Fruit fly (Drosophila melanogaster) whole organism, embryonic: ENCODE measurements around the gene CG31817.
A peak's percentile ranks its signal among the peaks of the same experiment; 100 is the strongest.

Source experiments
- Abd-B ChIP-seq: fragments of 200-800 bp; sonication (Bioruptor generic); optimal IDR thresholded peaks from 2 replicates; lab custom pipeline; 2018; ENCODE audit warnings: missing biosample characterization, mild to moderate bottlenecking, missing genetic modification characterization, moderate library complexity
- Adf1 ChIP-seq: fragments of 200-800 bp; sonication (Bioruptor generic); IDR thresholded peaks from 2 replicates; pipeline ENCODE4 v1.3.6; 2022; ENCODE audit warnings: missing biosample characterization, missing genetic modification characterization
- Blimp-1 ChIP-seq: fragments of 200-800 bp; sonication (Bioruptor generic); optimal IDR thresholded peaks from 3 replicates; lab custom pipeline; 2018; ENCODE audit warnings: missing biosample characterization, missing genetic modification characterization, mild to moderate bottlenecking, moderate library complexity, missing genetic modification reagents
- CG11247 ChIP-seq: fragments of 200-800 bp; sonication (Bioruptor generic); IDR thresholded peaks from 2 replicates; pipeline ENCODE4 v1.3.6; 2022; ENCODE audit warnings: missing biosample characterization, missing genetic modification characterization
- CG11560 ChIP-seq: fragments of 200-800 bp; sonication (Bioruptor generic); IDR thresholded peaks from 3 replicates; pipeline ENCODE4 v1.3.6; 2022; ENCODE audit warnings: missing biosample characterization, missing genetic modification characterization
- CG12071 ChIP-seq: fragments of 200-800 bp; sonication (Bioruptor generic); optimal IDR thresholded peaks from 3 replicates; lab custom pipeline; 2018; ENCODE audit warnings: missing biosample characterization, mild to moderate bottlenecking, missing genetic modification characterization
- CG12219 ChIP-seq: fragments of 200-800 bp; sonication (Bioruptor generic); optimal IDR thresholded peaks from 3 replicates; lab custom pipeline; 2018; ENCODE audit warnings: missing biosample characterization, mild to moderate bottlenecking, missing genetic modification characterization
- CG12391 ChIP-seq: fragments of 200-800 bp; sonication (Bioruptor generic); optimal IDR thresholded peaks from 3 replicates; lab custom pipeline; 2018; ENCODE audit warnings: missing biosample characterization, mild to moderate bottlenecking, missing genetic modification characterization, moderate library complexity
- CG15514 ChIP-seq: fragments of 200-800 bp; sonication (Bioruptor generic); optimal IDR thresholded peaks from 3 replicates; lab custom pipeline; 2017; ENCODE audit warnings: missing biosample characterization, missing genetic modification characterization, mild to moderate bottlenecking, moderate library complexity, missing genetic modification reagents
- CG15601 ChIP-seq: fragments of 200-800 bp; sonication (Bioruptor generic); optimal IDR thresholded peaks from 3 replicates; lab custom pipeline; 2019; ENCODE audit warnings: missing biosample characterization, mild to moderate bottlenecking, missing genetic modification characterization, moderate library complexity
- CG15696 ChIP-seq: fragments of 200-800 bp; sonication (Bioruptor generic); optimal IDR thresholded peaks from 2 replicates; lab custom pipeline; 2019; ENCODE audit warnings: missing biosample characterization, mild to moderate bottlenecking, missing genetic modification characterization, moderate library complexity
- CG16779 ChIP-seq: fragments of 200-800 bp; sonication (Bioruptor generic); IDR thresholded peaks from 2 replicates; pipeline ENCODE4 v1.3.6; 2022; ENCODE audit warnings: missing biosample characterization, missing genetic modification characterization
- CG17361 ChIP-seq: fragments of 200-800 bp; sonication (Bioruptor generic); IDR thresholded peaks from 3 replicates; pipeline ENCODE4 v1.3.6; 2022; ENCODE audit warnings: missing biosample characterization, missing genetic modification characterization
- CG1832 ChIP-seq: fragments of 200-800 bp; sonication (Bioruptor generic); optimal IDR thresholded peaks from 2 replicates; lab custom pipeline; 2017; ENCODE audit warnings: missing biosample characterization, mild to moderate bottlenecking, missing genetic modification characterization, inconsistent platforms
- CG2116 ChIP-seq: fragments of 200-800 bp; sonication (Bioruptor generic); optimal IDR thresholded peaks from 3 replicates; lab custom pipeline; 2018; ENCODE audit warnings: missing biosample characterization, mild to moderate bottlenecking, missing genetic modification characterization
- CG2678 ChIP-seq: fragments of 200-800 bp; sonication (Bioruptor generic); optimal IDR thresholded peaks from 3 replicates; lab custom pipeline; 2019; ENCODE audit warnings: missing biosample characterization, mild to moderate bottlenecking, missing genetic modification characterization, moderate library complexity
- CG3163 ChIP-seq: fragments of 200-800 bp; sonication (Bioruptor generic); optimal IDR thresholded peaks from 3 replicates; lab custom pipeline; 2016; ENCODE audit warnings: missing biosample characterization, missing genetic modification characterization
- CG4360 ChIP-seq: fragments of 200-800 bp; sonication (Bioruptor generic); IDR thresholded peaks from 2 replicates; pipeline ENCODE4 v1.3.6; 2022; ENCODE audit warnings: missing biosample characterization, missing genetic modification characterization
- CG4424 ChIP-seq: fragments of 200-800 bp; sonication (Bioruptor generic); optimal IDR thresholded peaks from 3 replicates; lab custom pipeline; 2016; ENCODE audit warnings: missing biosample characterization, missing genetic modification characterization
- CG4854 ChIP-seq: fragments of 200-800 bp; sonication (Bioruptor generic); optimal IDR thresholded peaks from 2 replicates; lab custom pipeline; 2016; ENCODE audit warnings: missing biosample characterization, missing genetic modification characterization, inconsistent platforms
- CG6254 ChIP-seq: fragments of 200-800 bp; sonication (Bioruptor generic); optimal IDR thresholded peaks from 3 replicates; lab custom pipeline; 2017; ENCODE audit warnings: mild to moderate bottlenecking, missing biosample characterization, missing genetic modification reagents, missing genetic modification characterization
- CG6272 ChIP-seq: fragments of 200-800 bp; sonication (Bioruptor generic); IDR thresholded peaks from 2 replicates; pipeline ENCODE4 v1.3.6; 2022; ENCODE audit warnings: missing biosample characterization, missing genetic modification characterization
- CG6765 ChIP-seq: fragments of 200-800 bp; sonication (Bioruptor generic); optimal IDR thresholded peaks from 3 replicates; lab custom pipeline; 2017; ENCODE audit warnings: missing biosample characterization, mild to moderate bottlenecking, missing genetic modification characterization
- CG7556 ChIP-seq: fragments of 200-800 bp; sonication (Bioruptor generic); optimal IDR thresholded peaks from 2 replicates; lab custom pipeline; 2017; ENCODE audit warnings: missing biosample characterization, mild to moderate bottlenecking, missing genetic modification characterization
- CG9609 ChIP-seq: fragments of 200-800 bp; sonication (Bioruptor generic); optimal IDR thresholded peaks from 3 replicates; lab custom pipeline; 2016; ENCODE audit warnings: missing biosample characterization, missing genetic modification characterization
- CrebB ChIP-seq: fragments of 200-800 bp; sonication (Bioruptor generic); optimal IDR thresholded peaks from 3 replicates; lab custom pipeline; 2018; ENCODE audit warnings: missing biosample characterization, mild to moderate bottlenecking, missing genetic modification characterization
- Dfd ChIP-seq, 2 experiments: fragments of >200 bp; optimal IDR thresholded peaks; 2 replicates each; lab custom pipeline; 2017; ENCODE audit warnings: missing biosample characterization in 2 of 2, missing genetic modification characterization in 2 of 2
- Dip3 ChIP-seq: fragments of 200-800 bp; sonication (Bioruptor generic); optimal IDR thresholded peaks from 3 replicates; lab custom pipeline; 2016; ENCODE audit warnings: missing biosample characterization, missing genetic modification characterization
- Fer1 ChIP-seq: fragments of 200-800 bp; sonication (Bioruptor generic); optimal IDR thresholded peaks from 2 replicates; lab custom pipeline; 2017; ENCODE audit warnings: missing biosample characterization, mild to moderate bottlenecking, missing genetic modification characterization
- Lpt ChIP-seq: fragments of >200 bp; optimal IDR thresholded peaks from 2 replicates; lab custom pipeline; 2018; ENCODE audit warnings: missing biosample characterization, missing genetic modification characterization
- Mes4 ChIP-seq: fragments of 200-800 bp; sonication (Bioruptor generic); optimal IDR thresholded peaks from 2 replicates; lab custom pipeline; 2016; ENCODE audit warnings: missing biosample characterization, missing genetic modification characterization
- Pdp1 ChIP-seq, 2 experiments: fragments of 200-800 bp; sonication (Bioruptor generic); optimal IDR thresholded peaks; 3 replicates each; lab custom pipeline; 2016; ENCODE audit warnings: missing biosample characterization in 2 of 2, missing genetic modification characterization in 2 of 2, mild to moderate bottlenecking in 1 of 2, moderate library complexity in 1 of 2
- Spps ChIP-seq: fragments of 200-800 bp; sonication (Bioruptor generic); optimal IDR thresholded peaks from 2 replicates; lab custom pipeline; 2018; ENCODE audit warnings: missing biosample characterization, mild to moderate bottlenecking, missing genetic modification characterization
- Xrp1 ChIP-seq: fragments of 200-800 bp; sonication (Bioruptor generic); IDR thresholded peaks from 2 replicates; pipeline ENCODE4 v1.3.6; 2022; ENCODE audit warnings: missing biosample characterization, missing genetic modification characterization
- ac ChIP-seq: fragments of 200-800 bp; sonication (Bioruptor generic); optimal IDR thresholded peaks from 3 replicates; lab custom pipeline; 2017; ENCODE audit warnings: missing biosample characterization, mild to moderate bottlenecking, missing genetic modification characterization
- bsh ChIP-seq, 2 experiments: fragments of 200-800 bp; sonication (Bioruptor generic); optimal IDR thresholded peaks; 2 replicates each; lab custom pipeline; 2017 to 2018; ENCODE audit warnings: mild to moderate bottlenecking in 2 of 2, missing biosample characterization in 2 of 2, missing genetic modification characterization in 2 of 2, moderate library complexity in 1 of 2
- ci ChIP-seq: fragments of 200-800 bp; sonication (Bioruptor generic); IDR thresholded peaks from 3 replicates; pipeline ENCODE4 v1.3.6; 2022; ENCODE audit warnings: missing biosample characterization, missing genetic modification characterization
- crol ChIP-seq: fragments of 200-800 bp; sonication (Bioruptor generic); IDR thresholded peaks from 2 replicates; pipeline ENCODE4 v1.3.6; 2022; ENCODE audit warnings: missing biosample characterization, missing genetic modification characterization
- dm ChIP-seq: fragments of 200-800 bp; sonication (Bioruptor generic); optimal IDR thresholded peaks from 3 replicates; lab custom pipeline; 2016; ENCODE audit warnings: missing biosample characterization, missing genetic modification characterization
- eve ChIP-seq, 2 experiments: fragments of >200 bp; optimal IDR thresholded peaks; 2 replicates each; lab custom pipeline; 2017; ENCODE audit warnings: missing biosample characterization in 2 of 2, missing genetic modification characterization in 2 of 2
- grau ChIP-seq: fragments of 200-800 bp; optimal IDR thresholded peaks from 3 replicates; lab custom pipeline; 2019; ENCODE audit warnings: missing biosample characterization, mild to moderate bottlenecking, missing genetic modification characterization, moderate library complexity
- mld ChIP-seq: fragments of 200-800 bp; sonication (Bioruptor generic); IDR thresholded peaks from 3 replicates; pipeline ENCODE4 v1.3.6; 2022; ENCODE audit warnings: missing biosample characterization, missing genetic modification characterization; ENCODE audit not compliant: partially characterized antibody
- nom ChIP-seq: fragments of 200-800 bp; sonication (Bioruptor generic); optimal IDR thresholded peaks from 2 replicates; lab custom pipeline; 2017; ENCODE audit warnings: missing biosample characterization, missing genetic modification characterization, mild to moderate bottlenecking, moderate library complexity, missing genetic modification reagents
- phol ChIP-seq: fragments of 200-800 bp; sonication (Bioruptor generic); optimal IDR thresholded peaks from 3 replicates; lab custom pipeline; 2018; ENCODE audit warnings: missing biosample characterization, mild to moderate bottlenecking, missing genetic modification characterization, moderate library complexity
- pum ChIP-seq: fragments of 200-800 bp; sonication (Bioruptor generic); optimal IDR thresholded peaks from 2 replicates; lab custom pipeline; 2016; ENCODE audit warnings: missing biosample characterization, missing genetic modification characterization
- salm ChIP-seq: fragments of 200-800 bp; sonication (Bioruptor generic); optimal IDR thresholded peaks from 2 replicates; lab custom pipeline; 2018; ENCODE audit warnings: missing biosample characterization, mild to moderate bottlenecking, missing genetic modification characterization
- slou ChIP-seq: fragments of 200-800 bp; sonication (Bioruptor generic); optimal IDR thresholded peaks from 3 replicates; lab custom pipeline; 2016; ENCODE audit warnings: missing biosample characterization, missing genetic modification characterization
- tin ChIP-seq: fragments of 200-800 bp; sonication (Bioruptor generic); optimal IDR thresholded peaks from 3 replicates; lab custom pipeline; 2016; ENCODE audit warnings: missing biosample characterization, missing genetic modification characterization
- tio ChIP-seq: fragments of 200-800 bp; sonication (Bioruptor generic); optimal IDR thresholded peaks from 2 replicates; lab custom pipeline; 2017; ENCODE audit warnings: missing biosample characterization, missing genetic modification characterization, inconsistent platforms
- z ChIP-seq: fragments of 200-800 bp; sonication (Bioruptor generic); IDR thresholded peaks from 3 replicates; pipeline ENCODE4 v1.3.6; 2022; ENCODE audit warnings: missing biosample characterization, missing genetic modification characterization

CG31817 gene

DNA sequence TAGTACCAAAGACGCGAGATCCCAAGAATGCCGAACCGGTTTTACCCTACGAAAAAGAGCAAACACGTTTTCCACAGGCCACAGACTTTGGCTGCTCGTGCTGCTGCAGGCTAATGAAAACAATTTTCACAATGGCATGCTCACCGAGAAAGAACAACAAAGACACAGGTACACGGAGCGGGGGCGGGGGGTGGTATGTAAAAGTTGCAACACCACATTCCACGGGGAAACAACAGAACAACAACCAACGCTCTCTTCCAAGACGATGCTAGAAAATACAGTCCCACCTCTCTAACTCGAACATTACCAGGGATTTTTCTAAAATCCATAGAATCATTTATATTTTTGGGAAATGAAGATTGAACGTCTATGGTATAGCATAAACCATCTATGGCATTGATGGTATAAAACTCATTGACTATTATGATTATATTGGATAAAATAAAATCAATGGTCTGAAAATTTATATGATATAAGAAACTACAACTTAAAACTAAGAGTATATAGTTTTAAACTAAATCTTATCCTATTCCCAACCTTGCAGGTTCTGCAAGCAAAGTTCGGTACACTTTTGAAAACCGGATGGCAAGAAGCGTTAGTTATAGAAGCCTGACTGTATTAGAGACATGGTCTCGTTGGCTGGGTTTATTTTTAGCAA lies 56.1 kb downstream of the CG31817 start (continued):
- TF ChIP-seq CG9609 (GFP tag; lab: Kevin White, UChicago) (no peak), Xrp1 (GFP tag; lab: Robert Waterston, UW) (0 out of 2 replicates have a peak, but pooled peaks have one; percentile 15), Adf1 (GFP tag; lab: Robert Waterston, UW) (no peak), ci (GFP tag; lab: Robert Waterston, UW) (peak; percentile 31; the same call in 1 of the 3 replicates), CG15514 (no peak), CG17361 (GFP tag; lab: Robert Waterston, UW) (0 out of 3 replicates have a peak, but pooled peaks have one; percentile 26), CG15696 (peak; percentile 8), CG4360 (GFP tag; lab: Robert Waterston, UW) (peak; percentile 65), CG1832 (no peak), Dip3 (GFP tag; lab: Kevin White, UChicago) (no peak), z (peak; percentile 14; the same call in 1 of the 3 replicates), nom (GFP tag; lab: Kevin White, UChicago) (no peak), Fer1 (GFP tag; lab: Kevin White, UChicago) (no peak), pum (GFP tag; lab: Kevin White, UChicago) (no peak), Lpt (GFP tag; lab: Kevin White, UChicago) (peak; percentile 89), CG11560 (no peak), CG4424 (GFP tag; lab: Kevin White, UChicago) (no peak), tin (no peak), Mes4 (GFP tag; lab: Kevin White, UChicago) (no peak), CG12219 (GFP tag; lab: Kevin White, UChicago) (no peak), phol (tag; lab: Kevin White, UChicago) (peak; percentile 6), CG7556 (GFP tag; lab: Kevin White, UChicago) (peak; percentile 13), grau (tag; lab: Kevin White, UChicago) (peak; percentile 92), Dfd (GFP tag; optimal IDR thresholded peaks at IDR 0.05; lab: Kevin White, UChicago) (no peak), CG12391 (tag; lab: Kevin White, UChicago) (peak; percentile 7), CG6765 (GFP tag; lab: Kevin White, UChicago) (no peak), Spps (tag; lab: Kevin White, UChicago) (no peak), CG2116 (GFP tag; lab: Kevin White, UChicago) (no peak), tio (GFP tag; lab: Kevin White, UChicago) (peak; percentile 4), Blimp-1 (GFP tag; lab: Kevin White, UChicago) (peak; percentile 13), CG12071 (GFP tag; lab: Kevin White, UChicago) (no peak), CG3163 (GFP tag; lab: Kevin White, UChicago) (no peak), mld (GFP tag; lab: Robert Waterston, UW) (no peak), CG6272 (GFP tag; lab: Robert Waterston, UW) (no peak), Abd-B (GFP tag; lab: Kevin White, UChicago) (no peak), dm (GFP tag; lab: Kevin White, UChicago) (no peak), slou (no peak), CG15601 (tag; lab: Kevin White, UChicago) (peak; percentile 16), CrebB (tag; lab: Kevin White, UChicago) (no peak), Pdp1 (GFP tag; optimal IDR thresholded peaks at IDR 0.05; lab: Kevin White, UChicago) (no peak), CG11247 (no peak), CG2678 (tag; lab: Kevin White, UChicago) (peak; percentile 20), ac (GFP tag; lab: Kevin White, UChicago) (no peak), CG6254 (GFP tag; lab: Kevin White, UChicago) (no peak), bsh (GFP tag; optimal IDR thresholded peaks at IDR 0.05; lab: Kevin White, UChicago) (peak; percentile 23 to 34), CG16779 (GFP tag; lab: Robert Waterston, UW) (no peak), crol (peak; percentile 83), salm (tag; lab: Kevin White, UChicago) (no peak), CG4854 (GFP tag; lab: Kevin White, UChicago) (no peak), eve (GFP tag; optimal IDR thresholded peaks at IDR 0.05; lab: Kevin White, UChicago) (peak in 1 of 2 experiments; percentile 49)
